Fruit fly (Drosophila melanogaster) whole organism, wandering third instar larva: ENCODE results near the gene TwdlP.

Source experiments
- Hnf4 ChIP-seq: fragments of 200-800 bp; sonication (Bioruptor generic); optimal IDR thresholded peaks from 2 replicates; lab custom pipeline; 2016; ENCODE audit warnings: missing biosample characterization, mild to moderate bottlenecking, missing genetic modification characterization
- Jra ChIP-seq: sonication (Bioruptor generic); optimal IDR thresholded peaks from 2 replicates; lab custom pipeline; 2016; ENCODE audit warnings: missing biosample characterization, missing genetic modification characterization
- Myc ChIP-seq: fragments of >200 bp; optimal IDR thresholded peaks from 2 replicates; lab custom pipeline; 2017
- N ChIP-seq: fragments of >200 bp; optimal IDR thresholded peaks from 2 replicates; lab custom pipeline; 2018; ENCODE audit warnings: missing biosample characterization, missing external identifiers, missing genetic modification characterization
- OdsH ChIP-seq: fragments of 200-800 bp; sonication (Bioruptor generic); optimal IDR thresholded peaks from 2 replicates; lab custom pipeline; 2016; ENCODE audit warnings: missing biosample characterization, mild to moderate bottlenecking, missing genetic modification characterization
- ey ChIP-seq: fragments of 200-800 bp; sonication (Bioruptor generic); optimal IDR thresholded peaks from 2 replicates; lab custom pipeline; 2016; ENCODE audit warnings: missing biosample characterization, missing genetic modification characterization
- foxo ChIP-seq, 2 experiments: fragments of 200-800 bp; sonication (Bioruptor generic); optimal IDR thresholded peaks; 2 replicates in 1 of 2; 3 replicates in 1 of 2; lab custom pipeline; 2016 to 2017; ENCODE audit warnings: missing biosample characterization in 2 of 2, missing genetic modification characterization in 2 of 2
- pan ChIP-seq: fragments of >200 bp; optimal IDR thresholded peaks from 2 replicates; lab custom pipeline; 2017
- psq ChIP-seq: fragments of 200-800 bp; sonication (Bioruptor generic); optimal IDR thresholded peaks from 3 replicates; lab custom pipeline; 2017; ENCODE audit warnings: missing biosample characterization, mild to moderate bottlenecking, missing genetic modification characterization, moderate library complexity
- sv ChIP-seq: fragments of 200-800 bp; sonication (Bioruptor generic); optimal IDR thresholded peaks from 3 replicates; lab custom pipeline; 2016; ENCODE audit warnings: missing biosample characterization, missing genetic modification characterization

- TF ChIP-seq ey (GFP tag; lab: Kevin White, UChicago), result no peak
- no peak for TF ChIP-seq pan (lab: Kevin White, UChicago)
- no peak for TF ChIP-seq sv (GFP tag; lab: Kevin White, UChicago)
- no peak for TF ChIP-seq Hnf4 (GFP tag; lab: Kevin White, UChicago)
- no peak for TF ChIP-seq Myc (lab: Kevin White, UChicago)
- TF ChIP-seq psq (GFP tag; lab: Kevin White, UChicago), result no peak
- TF ChIP-seq OdsH (GFP tag; lab: Kevin White, UChicago), result no peak
- no peak for TF ChIP-seq Jra (GFP tag; lab: Kevin White, UChicago)
- no peak for TF ChIP-seq N (GFP tag; lab: Kevin White, UChicago)
- no peak for TF ChIP-seq foxo (GFP tag; optimal IDR thresholded peaks at IDR 0.05; lab: Kevin White, UChicago)
These were observed 15.2 kb upstream of the TwdlP start, which contains the start of gene TwdlS for dm6 chr3R:26636388-26636787.
